Worm (Caenorhabditis elegans) whole organism, L1 larva: Measurements from ENCODE around the gene ZK795.2.

Source experiments
- C34B4.2 ChIP-seq: sonication (generic microtip); optimal IDR thresholded peaks from 2 replicates; lab custom pipeline; 2017; ENCODE audit warnings: mild to moderate bottlenecking, missing genetic modification characterization, missing compliant biosample characterization
- F16B12.6 ChIP-seq: fragments of 150-350 bp; optimal IDR thresholded peaks from 2 replicates; lab custom pipeline; 2014; ENCODE audit warnings: missing biosample characterization, missing genetic modification characterization
- Y116A8C.19 ChIP-seq: sonication (generic microtip); optimal IDR thresholded peaks from 2 replicates; lab custom pipeline; 2016; ENCODE audit warnings: missing compliant biosample characterization, missing genetic modification characterization, borderline replicate concordance
- aha-1 ChIP-seq: fragments of 150-350 bp; optimal IDR thresholded peaks from 2 replicates; lab custom pipeline; 2014; ENCODE audit warnings: missing biosample characterization, missing genetic modification characterization
- aly-2 ChIP-seq: fragments of 150-350 bp; optimal IDR thresholded peaks from 2 replicates; lab custom pipeline; 2014; ENCODE audit warnings: missing biosample characterization, missing genetic modification characterization
- ama-1 ChIP-seq: fragments of 150-350 bp; optimal IDR thresholded peaks from 2 replicates; lab custom pipeline; 2014
- blmp-1 ChIP-seq: fragments of 150-350 bp; optimal IDR thresholded peaks from 2 replicates; lab custom pipeline; 2014; ENCODE audit warnings: missing biosample characterization, missing genetic modification characterization
- ceh-63 ChIP-seq: fragments of 200-800 bp; sonication (Bioruptor generic); optimal IDR thresholded peaks from 2 replicates; lab custom pipeline; 2018; ENCODE audit warnings: mild to moderate bottlenecking, missing genetic modification characterization, missing compliant biosample characterization
- ceh-8 ChIP-seq: fragments of 200-800 bp; sonication (Bioruptor generic); optimal IDR thresholded peaks from 2 replicates; lab custom pipeline; 2018; ENCODE audit warnings: mild to moderate bottlenecking, missing genetic modification characterization, moderate library complexity, missing compliant biosample characterization
- dsc-1 ChIP-seq: sonication (generic microtip); optimal IDR thresholded peaks from 2 replicates; lab custom pipeline; 2016; ENCODE audit warnings: mild to moderate bottlenecking, missing genetic modification characterization, missing compliant biosample characterization
- efl-1 ChIP-seq, 4 experiments: fragments of 150-350 bp; optimal IDR thresholded peaks in 3 of 4; peaks in 1 of 4; 1 replicate in 1 of 4; 2 replicates in 3 of 4; lab custom pipeline; 2014; ENCODE audit warnings: missing biosample characterization in 2 of 4, missing genetic modification characterization in 2 of 4, missing genetic modification reagents in 2 of 4
- efl-3 ChIP-seq: fragments of 200-800 bp; sonication (Bioruptor generic); optimal IDR thresholded peaks from 2 replicates; lab custom pipeline; 2018; ENCODE audit warnings: mild to moderate bottlenecking, missing genetic modification characterization, missing compliant biosample characterization
- egl-27 ChIP-seq, 2 experiments: fragments of 150-350 bp in 1 of 2; sonication (generic microtip); optimal IDR thresholded peaks; 3 replicates each; lab custom pipeline; 2017 to 2018; ENCODE audit warnings: missing biosample characterization in 2 of 2, missing genetic modification characterization in 2 of 2, missing genetic modification reagents in 2 of 2
- fkh-8 ChIP-seq: sonication (generic microtip); optimal IDR thresholded peaks from 2 replicates; lab custom pipeline; 2016; ENCODE audit warnings: mild to moderate bottlenecking, missing genetic modification characterization, missing compliant biosample characterization
- fos-1 ChIP-seq: fragments of 150-350 bp; optimal IDR thresholded peaks from 2 replicates; lab custom pipeline; 2014; ENCODE audit warnings: missing biosample characterization, missing genetic modification characterization
- grh-1 ChIP-seq: fragments of 200-800 bp; sonication (Bioruptor generic); IDR thresholded peaks from 2 replicates; pipeline ENCODE4 v1.3.6; 2022; ENCODE audit warnings: missing genetic modification reagents, missing genetic modification characterization, missing compliant biosample characterization
- hlh-4 ChIP-seq: sonication (generic microtip); optimal IDR thresholded peaks from 2 replicates; lab custom pipeline; 2016; ENCODE audit warnings: mild to moderate bottlenecking, missing genetic modification characterization, missing compliant biosample characterization
- hpl-2 ChIP-seq: fragments of 150-350 bp; optimal IDR thresholded peaks from 2 replicates; lab custom pipeline; 2014; ENCODE audit warnings: missing biosample characterization, missing genetic modification reagents, missing genetic modification characterization
- irx-1 ChIP-seq: sonication (generic microtip); optimal IDR thresholded peaks from 2 replicates; lab custom pipeline; 2016; ENCODE audit warnings: missing genetic modification characterization, missing compliant biosample characterization
- isw-1 ChIP-seq: fragments of 200-800 bp; sonication (Bioruptor generic); IDR thresholded peaks from 2 replicates; pipeline ENCODE4 v1.3.6; 2022; ENCODE audit warnings: missing genetic modification characterization, missing compliant biosample characterization
- jun-1 ChIP-seq: fragments of 150-350 bp; optimal IDR thresholded peaks from 2 replicates; lab custom pipeline; 2014; ENCODE audit warnings: missing biosample characterization, missing genetic modification reagents, missing genetic modification characterization
- lin-14 ChIP-seq: fragments of 200-800 bp; sonication (Bioruptor generic); optimal IDR thresholded peaks from 2 replicates; lab custom pipeline; 2018; ENCODE audit warnings: mild to moderate bottlenecking, missing genetic modification characterization, moderate library complexity, missing compliant biosample characterization
- lin-39 ChIP-seq: fragments of 150-350 bp; optimal IDR thresholded peaks from 2 replicates; lab custom pipeline; 2014; ENCODE audit warnings: missing biosample characterization, missing genetic modification reagents, missing genetic modification characterization
- lsy-2 ChIP-seq, 2 experiments: fragments of 150-350 bp; optimal IDR thresholded peaks; 2 replicates each; lab custom pipeline; 2014; ENCODE audit warnings: missing biosample characterization in 2 of 2, missing genetic modification characterization in 2 of 2
- mdl-1 ChIP-seq, 2 experiments: fragments of 150-350 bp; optimal IDR thresholded peaks; 2 replicates each; lab custom pipeline; 2014 to 2017; ENCODE audit warnings: missing biosample characterization in 2 of 2, missing genetic modification characterization in 2 of 2, inconsistent platforms in 1 of 2
- mef-2 ChIP-seq: fragments of 150-350 bp; optimal IDR thresholded peaks from 2 replicates; lab custom pipeline; 2014; ENCODE audit warnings: missing biosample characterization, missing genetic modification characterization
- mep-1 ChIP-seq: fragments of 150-350 bp; optimal IDR thresholded peaks from 2 replicates; lab custom pipeline; 2014; ENCODE audit warnings: missing biosample characterization, missing genetic modification characterization
- nhr-11 ChIP-seq: fragments of 150-350 bp; optimal IDR thresholded peaks from 2 replicates; lab custom pipeline; 2014; ENCODE audit warnings: missing biosample characterization, missing genetic modification characterization
- nhr-12 ChIP-seq: sonication (generic microtip); optimal IDR thresholded peaks from 2 replicates; lab custom pipeline; 2017; ENCODE audit warnings: missing biosample characterization, missing genetic modification characterization
- nhr-20 ChIP-seq: sonication (generic microtip); optimal IDR thresholded peaks from 2 replicates; lab custom pipeline; 2016; ENCODE audit warnings: mild to moderate bottlenecking, missing genetic modification characterization, missing compliant biosample characterization
- nhr-237 ChIP-seq: fragments of 150-350 bp; optimal IDR thresholded peaks from 2 replicates; lab custom pipeline; 2014; ENCODE audit warnings: missing biosample characterization, missing genetic modification characterization
- nhr-28 ChIP-seq: fragments of 150-350 bp; optimal IDR thresholded peaks from 2 replicates; lab custom pipeline; 2014; ENCODE audit warnings: missing biosample characterization, missing genetic modification characterization
- nhr-71 ChIP-seq: sonication (generic microtip); optimal IDR thresholded peaks from 2 replicates; lab custom pipeline; 2016; ENCODE audit warnings: mild to moderate bottlenecking, missing genetic modification characterization, moderate library complexity, missing compliant biosample characterization
- nhr-76 ChIP-seq: sonication (generic microtip); optimal IDR thresholded peaks from 2 replicates; lab custom pipeline; 2017; ENCODE audit warnings: missing biosample characterization, missing genetic modification characterization
- nhr-77 ChIP-seq: fragments of 150-350 bp; optimal IDR thresholded peaks from 2 replicates; lab custom pipeline; 2014; ENCODE audit warnings: missing biosample characterization, missing genetic modification characterization
- nhr-84 ChIP-seq: sonication (generic microtip); optimal IDR thresholded peaks from 2 replicates; lab custom pipeline; 2017; ENCODE audit warnings: missing biosample characterization, missing genetic modification characterization
- nhr-90 ChIP-seq: sonication (generic microtip); optimal IDR thresholded peaks from 2 replicates; lab custom pipeline; 2016; ENCODE audit warnings: mild to moderate bottlenecking, missing genetic modification characterization, missing compliant biosample characterization; ENCODE audit not compliant: poor library complexity
- pax-3 ChIP-seq: fragments of 200-800 bp; sonication (Bioruptor generic); optimal IDR thresholded peaks from 2 replicates; lab custom pipeline; 2018; ENCODE audit warnings: mild to moderate bottlenecking, missing genetic modification characterization, moderate library complexity, missing compliant biosample characterization
- rnt-1 ChIP-seq: sonication (generic microtip); optimal IDR thresholded peaks from 2 replicates; lab custom pipeline; 2016; ENCODE audit warnings: mild to moderate bottlenecking, missing genetic modification characterization, moderate library complexity, missing compliant biosample characterization
- skn-1 ChIP-seq: fragments of 150-350 bp; optimal IDR thresholded peaks from 2 replicates; lab custom pipeline; 2014; ENCODE audit warnings: missing biosample characterization, missing genetic modification characterization
- snpc-4 ChIP-seq: fragments of 150-350 bp; optimal IDR thresholded peaks from 2 replicates; lab custom pipeline; 2014; ENCODE audit warnings: missing biosample characterization, missing genetic modification characterization
- snu-23 ChIP-seq: sonication (generic microtip); optimal IDR thresholded peaks from 2 replicates; lab custom pipeline; 2016; ENCODE audit warnings: missing genetic modification characterization, missing compliant biosample characterization
- sptf-1 ChIP-seq: fragments of 150-350 bp; optimal IDR thresholded peaks from 2 replicates; lab custom pipeline; 2014; ENCODE audit warnings: missing biosample characterization, missing genetic modification characterization
- sup-37 ChIP-seq: fragments of 200-800 bp; sonication (Bioruptor generic); optimal IDR thresholded peaks from 2 replicates; lab custom pipeline; 2018; ENCODE audit warnings: mild to moderate bottlenecking, missing genetic modification characterization, missing compliant biosample characterization
- tlp-1 ChIP-seq: fragments of 150-350 bp; optimal IDR thresholded peaks from 2 replicates; lab custom pipeline; 2014; ENCODE audit warnings: missing biosample characterization, missing genetic modification characterization
- unc-130 ChIP-seq: fragments of 150-350 bp; optimal IDR thresholded peaks from 2 replicates; lab custom pipeline; 2017; ENCODE audit warnings: missing biosample characterization, missing genetic modification characterization, inconsistent platforms
- unc-30 ChIP-seq: sonication (generic microtip); optimal IDR thresholded peaks from 2 replicates; lab custom pipeline; 2017; ENCODE audit warnings: missing biosample characterization, missing genetic modification characterization
- unc-62 ChIP-seq: fragments of 150-350 bp; optimal IDR thresholded peaks from 2 replicates; lab custom pipeline; 2014; ENCODE audit warnings: missing biosample characterization, missing genetic modification reagents, missing genetic modification characterization
- unc-86 ChIP-seq: sonication (generic microtip); optimal IDR thresholded peaks from 2 replicates; lab custom pipeline; 2016; ENCODE audit warnings: missing genetic modification characterization, missing compliant biosample characterization
- unc-98 ChIP-seq: fragments of 200-800 bp; sonication (Bioruptor generic); IDR thresholded peaks from 2 replicates; pipeline ENCODE4 v1.3.6; 2022; ENCODE audit warnings: missing genetic modification characterization, missing compliant biosample characterization
- vab-15 ChIP-seq: sonication (generic microtip); optimal IDR thresholded peaks from 2 replicates; lab custom pipeline; 2017; ENCODE audit warnings: missing genotype, mild to moderate bottlenecking, missing genetic modification characterization, missing compliant biosample characterization
- xbp-1 ChIP-seq: sonication (generic microtip); optimal IDR thresholded peaks from 2 replicates; lab custom pipeline; 2016; ENCODE audit warnings: missing genetic modification characterization, missing compliant biosample characterization
- zip-4 ChIP-seq: fragments of 200-800 bp; sonication (Bioruptor generic); optimal IDR thresholded peaks from 2 replicates; lab custom pipeline; 2018; ENCODE audit warnings: mild to moderate bottlenecking, missing genetic modification characterization, moderate library complexity, missing compliant biosample characterization
- ztf-11 ChIP-seq, 2 experiments: sonication (generic microtip); optimal IDR thresholded peaks; 2 replicates each; lab custom pipeline; 2016 to 2017; ENCODE audit warnings: missing genetic modification characterization in 2 of 2, missing biosample characterization in 1 of 2, missing compliant biosample characterization in 1 of 2

Gene ZK795.2

ce11 chrIV:12558925-12559450 lies at the start of gene ZK795.2, which contains the start of gene ZK795.3:
Gene ZK795.2 (minus strand): TSS chrIV:12558975.
Gene ZK795.3 (plus strand): TSS chrIV:12559365.
- peak; percentile 87 for TF ChIP-seq mep-1
- no peak for TF ChIP-seq pax-3 (tag; lab: Kevin White, UChicago)
- peak; percentile 81 for TF ChIP-seq nhr-71
- no peak for TF ChIP-seq sptf-1 (tag; lab: Kevin White, UChicago)
- peak; percentile 47 for TF ChIP-seq isw-1 (GFP tag; lab: Robert Waterston, UW)
- TF ChIP-seq ztf-11 (tag; optimal IDR thresholded peaks at IDR 0.05; lab: Kevin White, UChicago): no peak
- TF ChIP-seq nhr-12 (tag; lab: Kevin White, UChicago): no peak
- peak; percentile 58 for TF ChIP-seq blmp-1 (tag; lab: Kevin White, UChicago)
- TF ChIP-seq snu-23 (GFP tag; lab: Kevin White, UChicago): peak; percentile 75
- no peak for TF ChIP-seq zip-4 (GFP tag; lab: Kevin White, UChicago)
- no peak for TF ChIP-seq C34B4.2 (tag; lab: Kevin White, UChicago)
- TF ChIP-seq efl-3 (GFP tag; lab: Kevin White, UChicago): no peak
- TF ChIP-seq unc-130 (tag; lab: Kevin White, UChicago): peak; percentile 15
- no peak for TF ChIP-seq nhr-28
- TF ChIP-seq sup-37 (GFP tag; lab: Kevin White, UChicago): no peak
- no peak for TF ChIP-seq nhr-76 (tag; lab: Kevin White, UChicago)
- no peak for TF ChIP-seq vab-15 (tag; lab: Kevin White, UChicago)
- no peak for TF ChIP-seq ceh-8 (GFP tag; lab: Kevin White, UChicago)
- TF ChIP-seq hpl-2 (GFP tag; lab: Kevin White, UChicago): no peak
- TF ChIP-seq ceh-63 (GFP tag; lab: Kevin White, UChicago): no peak
- TF ChIP-seq unc-30 (tag; lab: Kevin White, UChicago): no peak
- peak; percentile 55 for TF ChIP-seq aly-2
- TF ChIP-seq mef-2: no peak
- peak; percentile 44 for TF ChIP-seq jun-1 (tag; lab: Kevin White, UChicago)
- peak; percentile 48 for TF ChIP-seq fos-1 (tag; lab: Kevin White, UChicago)
- TF ChIP-seq egl-27 (tag; optimal IDR thresholded peaks at IDR 0.05; lab: Kevin White, UChicago): no peak
- TF ChIP-seq unc-86: peak; percentile 38
- TF ChIP-seq mdl-1 (tag; optimal IDR thresholded peaks at IDR 0.05; lab: Kevin White, UChicago): peak in 1 of 2 experiments; percentile 47
- TF ChIP-seq hlh-4 (tag; lab: Kevin White, UChicago): no peak
- peak; percentile 78 for TF ChIP-seq lin-39
- TF ChIP-seq grh-1 (GFP tag; lab: Robert Waterston, UW): no peak
- TF ChIP-seq unc-98: no peak
- TF ChIP-seq lin-14 (GFP tag; lab: Kevin White, UChicago): peak; percentile 71
- TF ChIP-seq aha-1: no peak
- peak; percentile 78 for TF ChIP-seq skn-1 (tag; lab: Kevin White, UChicago)
- TF ChIP-seq nhr-237: peak; percentile 5
- TF ChIP-seq xbp-1: peak; percentile 62
- no peak for TF ChIP-seq ama-1 (lab: Kevin White, UChicago)
- no peak for TF ChIP-seq tlp-1 (tag; lab: Kevin White, UChicago)
- TF ChIP-seq Y116A8C.19 (tag; lab: Kevin White, UChicago): no peak
- TF ChIP-seq nhr-77: peak; percentile 18
- TF ChIP-seq nhr-90 (tag; lab: Kevin White, UChicago): peak; percentile 70
- no peak for TF ChIP-seq fkh-8 (tag; lab: Kevin White, UChicago)
- TF ChIP-seq nhr-84 (tag; lab: Kevin White, UChicago): no peak
- TF ChIP-seq nhr-20: peak; percentile 65
- TF ChIP-seq snpc-4: peak; percentile 30
- TF ChIP-seq nhr-11 (tag; lab: Kevin White, UChicago): peak; percentile 5
- TF ChIP-seq dsc-1 (tag; lab: Kevin White, UChicago): peak; percentile 61
- peak; percentile 86 to 87 for TF ChIP-seq lsy-2 (tag; optimal IDR thresholded peaks at IDR 0.05; lab: Kevin White, UChicago)
- no peak for TF ChIP-seq unc-62 (GFP tag; lab: Kevin White, UChicago)
- peak; percentile 97 for TF ChIP-seq F16B12.6 (tag; lab: Kevin White, UChicago)
- peak; percentile 98 to 100 for TF ChIP-seq efl-1 (optimal IDR thresholded peaks at IDR 0.05; lab: Kevin White, UChicago)
- peak; percentile 99 to 100 for TF ChIP-seq efl-1 (GFP tag; optimal IDR thresholded peaks at IDR 0.05 in 1 of 2; lab: Kevin White, UChicago)
- TF ChIP-seq irx-1 (tag; lab: Kevin White, UChicago): peak; percentile 56
- TF ChIP-seq rnt-1 (tag; lab: Kevin White, UChicago): peak; percentile 73
